Fruit fly (Drosophila melanogaster) whole organism, adult: Measurements from ENCODE around the gene Axn.

Experiments
- CG11617 ChIP-seq: fragments of 200-800 bp; sonication (Bioruptor generic); optimal IDR thresholded peaks from 2 replicates; lab custom pipeline; 2017; ENCODE audit warnings: mild to moderate bottlenecking, missing biosample characterization, missing genetic modification reagents, missing genetic modification characterization
- CG12768 ChIP-seq: fragments of 200-800 bp; sonication (Bioruptor generic); optimal IDR thresholded peaks from 2 replicates; lab custom pipeline; 2017; ENCODE audit warnings: missing biosample characterization, missing genetic modification characterization, mild to moderate bottlenecking, moderate library complexity, missing genetic modification reagents
- CG14711 ChIP-seq: fragments of 200-800 bp; sonication (Bioruptor generic); optimal IDR thresholded peaks from 2 replicates; lab custom pipeline; 2018; ENCODE audit warnings: missing biosample characterization, mild to moderate bottlenecking, missing genetic modification characterization, moderate library complexity
- CG1620 ChIP-seq: fragments of 200-800 bp; sonication (Bioruptor generic); optimal IDR thresholded peaks from 2 replicates; lab custom pipeline; 2016; ENCODE audit warnings: missing biosample characterization, missing genetic modification characterization
- CG33017 ChIP-seq: fragments of 200-800 bp; sonication (Bioruptor generic); optimal IDR thresholded peaks from 2 replicates; lab custom pipeline; 2018; ENCODE audit warnings: missing biosample characterization, mild to moderate bottlenecking, missing genetic modification characterization, moderate library complexity
- CG5204 ChIP-seq: fragments of 200-800 bp; sonication (Bioruptor generic); optimal IDR thresholded peaks from 2 replicates; lab custom pipeline; 2016; ENCODE audit warnings: missing biosample characterization, missing genetic modification characterization
- CG7045 ChIP-seq: fragments of 200-800 bp; sonication (Bioruptor generic); optimal IDR thresholded peaks from 2 replicates; lab custom pipeline; 2017; ENCODE audit warnings: missing biosample characterization, mild to moderate bottlenecking, missing genetic modification characterization
- Clk ChIP-seq: fragments of 200-800 bp; sonication (Bioruptor generic); optimal IDR thresholded peaks from 2 replicates; lab custom pipeline; 2017; ENCODE audit warnings: missing biosample characterization, missing genetic modification characterization
- Crg-1 ChIP-seq: fragments of 200-800 bp; sonication (Bioruptor generic); optimal IDR thresholded peaks from 2 replicates; lab custom pipeline; 2016; ENCODE audit warnings: missing biosample characterization, missing genetic modification characterization
- Mnt ChIP-seq: fragments of 200-800 bp; sonication (Bioruptor generic); optimal IDR thresholded peaks from 2 replicates; lab custom pipeline; 2016; ENCODE audit warnings: missing biosample characterization, mild to moderate bottlenecking, missing genetic modification characterization
- bab1 ChIP-seq: fragments of 200-800 bp; sonication (Bioruptor generic); optimal IDR thresholded peaks from 3 replicates; lab custom pipeline; 2019; ENCODE audit warnings: missing biosample characterization, mild to moderate bottlenecking, missing genetic modification characterization, moderate library complexity
- pad ChIP-seq: fragments of 200-800 bp; sonication (Bioruptor generic); optimal IDR thresholded peaks from 3 replicates; lab custom pipeline; 2017; ENCODE audit warnings: missing biosample characterization, missing genetic modification characterization, mild to moderate bottlenecking, moderate library complexity, missing genetic modification reagents
- toe ChIP-seq: fragments of 200-800 bp; sonication (Bioruptor generic); optimal IDR thresholded peaks from 2 replicates; lab custom pipeline; 2016; ENCODE audit warnings: missing biosample characterization, missing genetic modification characterization

dm6 chr3R:30066004-30066403 is 43.4 kb downstream of the Axn start:
- TF ChIP-seq toe (GFP tag; lab: Kevin White, UChicago) (no peak), pad (no peak), CG5204 (GFP tag; lab: Kevin White, UChicago) (no peak), CG1620 (no peak), Mnt (no peak), CG11617 (GFP tag; lab: Kevin White, UChicago) (no peak), bab1 (GFP tag; lab: Kevin White, UChicago) (no peak), CG7045 (GFP tag; lab: Kevin White, UChicago) (no peak), Clk (GFP tag; lab: Kevin White, UChicago) (no peak), CG12768 (GFP tag; lab: Kevin White, UChicago) (no peak), Crg-1 (GFP tag; lab: Kevin White, UChicago) (no peak), CG14711 (tag; lab: Kevin White, UChicago) (no peak), CG33017 (tag; lab: Kevin White, UChicago) (no peak)
